Fruit fly (Drosophila melanogaster): ENCODE data around the gene CG5001.

The CG5001 gene

dm6 chr2L:1144371-1145360 lies 40.9 kb upstream of the CG5001 start (continued):
- peak; percentile 71 for TF ChIP-seq grau (tag; optimal IDR thresholded peaks at IDR 0.05)
- no peak for TF ChIP-seq ac (GFP tag; optimal IDR thresholded peaks at IDR 0.05)
- no peak for TF ChIP-seq CG34376 (GFP tag; optimal IDR thresholded peaks at IDR 0.05)
- no peak for TF ChIP-seq CG12299 (tag; optimal IDR thresholded peaks at IDR 0.05)
- no peak for TF ChIP-seq al (GFP tag; IDR thresholded peaks at IDR 0.05)
- TF ChIP-seq kay (GFP tag; optimal IDR thresholded peaks at IDR 0.05) = no peak
- peak; percentile 17 for TF ChIP-seq NK7.1 (GFP tag; optimal IDR thresholded peaks at IDR 0.05)
- no peak for TF ChIP-seq Abd-B (GFP tag; optimal IDR thresholded peaks at IDR 0.05)
- peak; percentile 62; the same call in 1 of the 3 replicates for TF ChIP-seq ken (GFP tag; IDR thresholded peaks at IDR 0.05)
- TF ChIP-seq CG15514 (GFP tag; optimal IDR thresholded peaks at IDR 0.05) = peak; percentile 34
- peak; percentile 42 for TF ChIP-seq BtbVII (GFP tag; optimal IDR thresholded peaks at IDR 0.05)
- no peak for TF ChIP-seq CG16779 (GFP tag; IDR thresholded peaks at IDR 0.05)
- no peak for TF ChIP-seq GATAe (GFP tag; conservative IDR thresholded peaks at IDR 0.05)
- TF ChIP-seq CG18011 (GFP tag; optimal IDR thresholded peaks at IDR 0.05) = no peak
- TF ChIP-seq Xbp1 (GFP tag; optimal IDR thresholded peaks at IDR 0.05) = peak; percentile 56
- TF ChIP-seq HLH4C (GFP tag; IDR thresholded peaks at IDR 0.05; ENCODE audit: partially characterized antibody) = no peak
- TF ChIP-seq gsb (GFP tag; IDR thresholded peaks at IDR 0.05) = no peak
- peak; percentile 0 for TF ChIP-seq CG8281 (tag; optimal IDR thresholded peaks at IDR 0.05)
- no peak for TF ChIP-seq Poxn (GFP tag; IDR thresholded peaks at IDR 0.05)
- peak; percentile 1 for TF ChIP-seq CrebB (tag; optimal IDR thresholded peaks at IDR 0.05)
- peak; percentile 51; the same call in 2 of the 3 replicates for TF ChIP-seq CG17361 (GFP tag; IDR thresholded peaks at IDR 0.05)
- TF ChIP-seq CG2129 (GFP tag; IDR thresholded peaks at IDR 0.05; ENCODE audit: partially characterized antibody) = no peak
- TF ChIP-seq eyg (GFP tag; optimal IDR thresholded peaks at IDR 0.05) = no peak
- TF ChIP-seq B-H2 (GFP tag; optimal IDR thresholded peaks at IDR 0.05) = no peak
- no peak for TF ChIP-seq CG8478 (optimal IDR thresholded peaks at IDR 0.05)
- TF ChIP-seq D19A (tag; optimal IDR thresholded peaks at IDR 0.05) = peak; percentile 98
- TF ChIP-seq CG14860 (GFP tag; IDR thresholded peaks at IDR 0.05; ENCODE audit: partially characterized antibody) = 0 out of 3 replicates have a peak, but pooled peaks have one; percentile 15
- peak; percentile 58 for TF ChIP-seq CG8924 (tag; optimal IDR thresholded peaks at IDR 0.05)
- no peak for TF ChIP-seq luna (GFP tag; optimal IDR thresholded peaks at IDR 0.05)
- no peak for TF ChIP-seq pros (GFP tag; optimal IDR thresholded peaks at IDR 0.05)
- peak; percentile 87 for TF ChIP-seq Med (GFP tag)
- peak; percentile 47 for TF ChIP-seq Fer1 (GFP tag; optimal IDR thresholded peaks at IDR 0.05)
- peak; percentile 14 for TF ChIP-seq CG8944 (GFP tag; optimal IDR thresholded peaks at IDR 0.05)
- no peak for TF ChIP-seq tx (GFP tag; optimal IDR thresholded peaks at IDR 0.05)
- 0 out of 2 replicates have a peak, but pooled peaks have one; percentile 40 for TF ChIP-seq CG32767 (GFP tag; IDR thresholded peaks at IDR 0.05)
- no peak for TF ChIP-seq Dll (GFP tag; IDR thresholded peaks at IDR 0.05; ENCODE audit: partially characterized antibody)
- TF ChIP-seq CG2116 (GFP tag; optimal IDR thresholded peaks at IDR 0.05) = no peak
- no peak for TF ChIP-seq Hr78 (GFP tag; optimal IDR thresholded peaks at IDR 0.05)
- TF ChIP-seq Ada2b (GFP tag; IDR thresholded peaks at IDR 0.05) = 0 out of 2 replicates have a peak, but pooled peaks have one; percentile 38
- TF ChIP-seq CG18262 (tag; optimal IDR thresholded peaks at IDR 0.05) = peak; percentile 70
- TF ChIP-seq inv (GFP tag; IDR thresholded peaks at IDR 0.05; ENCODE audit: partially characterized antibody) = no peak
- TF ChIP-seq prd (optimal IDR thresholded peaks at IDR 0.05) = no peak
- TF ChIP-seq prd (GFP tag; IDR thresholded peaks at IDR 0.05) = peak; percentile 54; the same call in 2 of the 3 replicates
- no peak for TF ChIP-seq zf30C (GFP tag; optimal IDR thresholded peaks at IDR 0.05)
- no peak for TF ChIP-seq fd102C (GFP tag; optimal IDR thresholded peaks at IDR 0.05)
- no peak for TF ChIP-seq CG34224 (GFP tag; IDR thresholded peaks at IDR 0.05; ENCODE audit: partially characterized antibody)
- TF ChIP-seq lbe (GFP tag; optimal IDR thresholded peaks at IDR 0.05) = peak; percentile 91
- TF ChIP-seq CG11398 (GFP tag; optimal IDR thresholded peaks at IDR 0.05) = no peak

Data from whole organism, embryonic.